Worm (Caenorhabditis elegans) whole organism, L4/young adult: Measurements from ENCODE around the gene otpl-1.

Experiments used
- dao-5 ChIP-seq: sonication (generic microtip); optimal IDR thresholded peaks from 2 replicates; lab custom pipeline; 2016; ENCODE audit warnings: missing genotype, missing genetic modification characterization, moderate library complexity, missing compliant biosample characterization
- him-1 ChIP-seq: sonication (generic microtip); optimal IDR thresholded peaks from 2 replicates; lab custom pipeline; 2016; ENCODE audit warnings: missing genotype, missing genetic modification reagents, missing genetic modification characterization, missing compliant biosample characterization

DNA sequence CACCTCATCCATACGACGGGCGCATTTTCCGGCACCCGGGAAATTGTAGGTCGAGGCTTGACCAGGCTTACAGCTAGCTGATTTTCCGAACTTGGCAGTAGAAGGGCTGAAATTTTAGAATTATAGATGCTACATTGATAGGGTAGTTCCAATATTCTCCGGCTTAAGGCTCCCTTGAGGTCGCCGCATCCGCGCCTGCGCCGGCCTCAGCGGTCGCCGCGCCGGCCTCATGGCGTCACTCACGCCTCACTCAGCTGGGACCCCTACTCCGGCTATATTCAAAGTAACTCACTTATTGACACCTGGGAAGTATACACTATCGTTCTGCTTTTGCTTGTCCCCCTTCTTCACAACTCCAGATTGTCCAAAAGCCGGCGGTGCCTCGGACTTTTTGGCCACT is 35.3 kb downstream of the otpl-1 start:
- TF ChIP-seq dao-5 (tag; lab: Kevin White, UChicago): no peak
- no peak for TF ChIP-seq him-1
